Worm (Caenorhabditis elegans) whole organism, mixed stage, embryonic: Measurements from ENCODE around the gene ensh-1.
A peak's percentile ranks its signal among the peaks of the same experiment; 100 is the strongest.

Source experiments
- bed-3 ChIP-seq: fragments of 200-800 bp; sonication (Bioruptor generic); optimal IDR thresholded peaks from 3 replicates; lab custom pipeline; 2018; ENCODE audit warnings: mild to moderate bottlenecking, missing genetic modification characterization, moderate library complexity, missing compliant biosample characterization
- ceh-39 ChIP-seq: fragments of 150-350 bp; optimal IDR thresholded peaks from 2 replicates; lab custom pipeline; 2014; ENCODE audit warnings: missing biosample characterization, missing genetic modification characterization
- ceh-43 ChIP-seq: fragments of 200-800 bp; sonication (Bioruptor generic); optimal IDR thresholded peaks from 2 replicates; lab custom pipeline; 2018; ENCODE audit warnings: mild to moderate bottlenecking, missing genetic modification characterization, moderate library complexity, missing compliant biosample characterization
- ceh-83 ChIP-seq: fragments of 200-800 bp; sonication (Bioruptor generic); optimal IDR thresholded peaks from 2 replicates; lab custom pipeline; 2018; ENCODE audit warnings: mild to moderate bottlenecking, missing genetic modification characterization, missing compliant biosample characterization
- cnd-1 ChIP-seq: fragments of 200-800 bp; sonication (Bioruptor generic); optimal IDR thresholded peaks from 2 replicates; lab custom pipeline; 2018; ENCODE audit warnings: mild to moderate bottlenecking, missing genetic modification characterization, missing compliant biosample characterization
- drap-1 ChIP-seq: fragments of 200-800 bp; sonication (Bioruptor generic); optimal IDR thresholded peaks from 3 replicates; lab custom pipeline; 2018; ENCODE audit warnings: mild to moderate bottlenecking, missing genetic modification characterization, missing compliant biosample characterization
- elt-1 ChIP-seq: sonication (generic microtip); optimal IDR thresholded peaks from 2 replicates; lab custom pipeline; 2017; ENCODE audit warnings: missing genetic modification characterization, mild to moderate bottlenecking, missing compliant biosample characterization, antibody characterized with exemption, moderate library complexity, borderline replicate concordance; ENCODE audit not compliant: insufficient read depth
- elt-3 ChIP-seq: fragments of 150-350 bp; optimal IDR thresholded peaks from 2 replicates; lab custom pipeline; 2014; ENCODE audit warnings: missing biosample characterization, missing genetic modification characterization
- ham-2 ChIP-seq: fragments of 200-800 bp; sonication (Bioruptor generic); optimal IDR thresholded peaks from 2 replicates; lab custom pipeline; 2018; ENCODE audit warnings: mild to moderate bottlenecking, missing genetic modification characterization, missing compliant biosample characterization
- lin-32 ChIP-seq: fragments of 200-800 bp; sonication (Bioruptor generic); optimal IDR thresholded peaks from 2 replicates; lab custom pipeline; 2018; ENCODE audit warnings: mild to moderate bottlenecking, missing genetic modification characterization, missing compliant biosample characterization
- lsy-2 ChIP-seq: fragments of 150-350 bp; optimal IDR thresholded peaks from 2 replicates; lab custom pipeline; 2014; ENCODE audit warnings: missing biosample characterization, missing genetic modification characterization
- mab-5 ChIP-seq: fragments of 150-350 bp; optimal IDR thresholded peaks from 2 replicates; lab custom pipeline; 2014; ENCODE audit warnings: missing biosample characterization, missing genetic modification characterization
- mls-2 ChIP-seq: sonication (generic microtip); optimal IDR thresholded peaks from 2 replicates; lab custom pipeline; 2016; ENCODE audit warnings: mild to moderate bottlenecking, missing genetic modification characterization, moderate library complexity, missing compliant biosample characterization
- nhr-12 ChIP-seq: fragments of 150-350 bp; optimal IDR thresholded peaks from 2 replicates; lab custom pipeline; 2014; ENCODE audit warnings: missing biosample characterization, missing genetic modification characterization
- nhr-237 ChIP-seq: fragments of 150-350 bp; optimal IDR thresholded peaks from 2 replicates; lab custom pipeline; 2014; ENCODE audit warnings: missing biosample characterization, missing genetic modification characterization
- nhr-28 ChIP-seq: fragments of 150-350 bp; optimal IDR thresholded peaks from 2 replicates; lab custom pipeline; 2014; ENCODE audit warnings: missing biosample characterization, missing genetic modification characterization
- nhr-76 ChIP-seq: sonication (generic microtip); optimal IDR thresholded peaks from 2 replicates; lab custom pipeline; 2017; ENCODE audit warnings: missing biosample characterization, missing genetic modification characterization
- pha-4 ChIP-seq: fragments of 150-350 bp; optimal IDR thresholded peaks from 2 replicates; lab custom pipeline; 2018; ENCODE audit warnings: missing biosample characterization, missing genetic modification reagents, missing genetic modification characterization
- sem-2 ChIP-seq: fragments of 200-800 bp; sonication (Bioruptor generic); optimal IDR thresholded peaks from 2 replicates; lab custom pipeline; 2018; ENCODE audit warnings: mild to moderate bottlenecking, missing genetic modification characterization, missing compliant biosample characterization
- snpc-4 ChIP-seq: fragments of 150-350 bp; optimal IDR thresholded peaks from 2 replicates; lab custom pipeline; 2014; ENCODE audit warnings: missing biosample characterization, missing genetic modification characterization
- sptf-1 ChIP-seq: sonication (generic microtip); optimal IDR thresholded peaks from 2 replicates; lab custom pipeline; 2017; ENCODE audit warnings: mild to moderate bottlenecking, missing genetic modification characterization, moderate library complexity, missing compliant biosample characterization
- tbx-8 ChIP-seq: fragments of 200-800 bp; sonication (Bioruptor generic); optimal IDR thresholded peaks from 2 replicates; lab custom pipeline; 2018; ENCODE audit warnings: mild to moderate bottlenecking, missing genetic modification characterization, moderate library complexity, missing compliant biosample characterization
- unc-120 ChIP-seq: sonication (generic microtip); optimal IDR thresholded peaks from 2 replicates; lab custom pipeline; 2017; ENCODE audit warnings: missing genetic modification characterization, missing compliant biosample characterization; ENCODE audit not compliant: poor library complexity, severe bottlenecking
- unc-62 ChIP-seq: fragments of 150-350 bp; optimal IDR thresholded peaks from 2 replicates; lab custom pipeline; 2014; ENCODE audit warnings: missing biosample characterization, missing genetic modification reagents, missing genetic modification characterization
- zip-8 ChIP-seq: fragments of 150-350 bp; optimal IDR thresholded peaks from 2 replicates; lab custom pipeline; 2014; ENCODE audit warnings: missing biosample characterization, missing genetic modification characterization
- ztf-11 ChIP-seq: fragments of 150-350 bp; optimal IDR thresholded peaks from 2 replicates; lab custom pipeline; 2014; ENCODE audit warnings: missing biosample characterization, missing genetic modification characterization

Gene ensh-1

DNA sequence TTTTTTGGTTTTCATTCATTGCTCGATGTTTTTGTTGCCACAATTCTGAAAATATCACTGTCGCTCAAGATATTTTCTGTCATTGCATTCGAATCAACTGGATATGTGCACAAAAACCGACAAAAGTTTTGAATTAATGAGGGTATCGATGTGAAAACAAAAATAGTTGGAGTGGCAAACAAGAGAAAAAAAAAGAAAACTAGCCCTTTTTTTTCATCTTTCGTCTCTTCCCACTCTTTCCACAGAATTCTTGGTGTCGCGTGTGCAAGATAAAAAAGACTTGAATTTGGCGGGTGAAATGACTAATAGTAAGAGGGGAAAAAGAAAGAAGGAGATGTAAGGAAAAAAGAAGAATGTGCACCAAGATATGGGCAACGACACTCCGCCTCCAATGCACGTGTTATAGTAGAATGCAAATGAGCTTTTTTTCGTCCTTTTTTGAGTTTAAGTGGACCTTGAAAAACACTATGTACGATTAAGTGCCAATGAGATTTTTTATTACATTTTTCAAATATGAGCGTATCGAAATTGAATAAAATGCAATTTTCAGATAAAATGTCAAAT, 36.0 kb upstream of the ensh-1 start, which contains the start of the genes ubc-22 and ubc-21:
ubc-22 (minus strand) TSS at position 51 of the 564 bp plus-strand sequence.
ubc-21 (plus strand) TSS at position 514 of the 564 bp plus-strand sequence.
- TF ChIP-seq zip-8 (tag; lab: Kevin White, UChicago) (no peak), lsy-2 (no peak), mab-5 (tag; lab: Kevin White, UChicago) (no peak)

DNA sequence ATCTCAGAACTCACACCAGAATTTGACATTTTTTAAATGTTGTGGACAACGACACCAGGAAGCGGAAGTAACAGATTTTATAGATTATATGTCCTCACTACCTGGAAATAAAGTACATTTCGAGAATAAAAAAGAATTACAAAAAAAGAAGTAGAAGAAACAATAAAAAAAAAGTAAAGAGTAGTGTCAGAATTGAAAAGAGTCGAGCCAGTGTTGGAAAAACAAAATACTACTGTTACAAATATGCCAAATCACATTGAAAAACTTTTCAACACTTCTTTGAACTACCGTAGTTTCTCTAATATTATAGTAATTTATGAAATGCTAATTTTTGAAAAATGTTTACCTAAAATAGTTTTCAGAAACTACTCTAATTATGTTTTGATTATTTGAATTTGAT, 30.4 kb upstream of the ensh-1 start, which contains the start of gene C06E2.1:
C06E2.1 (minus strand) TSS at position 101 of the 400 bp plus-strand sequence.
- TF ChIP-seq ztf-11 (no peak), bed-3 (GFP tag; lab: Kevin White, UChicago) (no peak), sptf-1 (tag; lab: Kevin White, UChicago) (no peak), nhr-76 (tag; lab: Kevin White, UChicago) (no peak), elt-1 (tag; lab: Kevin White, UChicago) (no peak), mls-2 (tag; lab: Kevin White, UChicago) (no peak), unc-120 (tag; lab: Kevin White, UChicago) (no peak), nhr-237 (tag; lab: Kevin White, UChicago) (no peak)

DNA sequence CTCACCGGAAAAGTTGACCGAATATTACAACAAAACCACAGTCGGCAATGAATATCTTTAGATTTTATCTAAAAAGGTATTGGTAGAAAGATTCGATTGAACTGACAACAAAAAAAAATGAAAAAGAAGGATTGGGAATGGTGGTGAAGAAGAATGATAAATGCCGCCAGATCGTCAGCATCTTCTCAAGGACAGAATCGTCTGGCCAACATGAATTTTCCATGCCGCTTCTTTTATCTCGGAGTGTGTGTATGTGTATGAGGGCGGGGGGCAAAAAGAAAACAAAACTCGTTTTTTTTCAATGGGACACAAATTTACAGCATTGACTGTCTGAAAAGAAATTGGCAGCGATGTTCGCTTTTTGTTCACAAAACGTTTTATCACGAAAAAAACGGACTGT, 29.3 kb upstream of the ensh-1 start:
- no peak for TF ChIP-seq tbx-8 (GFP tag; lab: Kevin White, UChicago)
- TF ChIP-seq ham-2 (GFP tag; lab: Kevin White, UChicago), result no peak
- TF ChIP-seq lin-32 (GFP tag; lab: Kevin White, UChicago), result no peak
- no peak for TF ChIP-seq bed-3 (GFP tag; lab: Kevin White, UChicago)
- TF ChIP-seq nhr-12 (tag; lab: Kevin White, UChicago), result no peak
- TF ChIP-seq cnd-1 (tag; lab: Kevin White, UChicago), result no peak
- TF ChIP-seq ceh-43 (GFP tag; lab: Kevin White, UChicago), result no peak
- TF ChIP-seq ceh-39 (tag; lab: Kevin White, UChicago), result no peak
- no peak for TF ChIP-seq pha-4 (tag; lab: Kevin White, UChicago)
- no peak for TF ChIP-seq lsy-2
- TF ChIP-seq unc-120 (tag; lab: Kevin White, UChicago), result no peak
- TF ChIP-seq drap-1, result no peak
- TF ChIP-seq nhr-28, result no peak
- no peak for TF ChIP-seq elt-3 (tag; lab: Kevin White, UChicago)
- no peak for TF ChIP-seq ceh-83 (GFP tag; lab: Kevin White, UChicago)

DNA sequence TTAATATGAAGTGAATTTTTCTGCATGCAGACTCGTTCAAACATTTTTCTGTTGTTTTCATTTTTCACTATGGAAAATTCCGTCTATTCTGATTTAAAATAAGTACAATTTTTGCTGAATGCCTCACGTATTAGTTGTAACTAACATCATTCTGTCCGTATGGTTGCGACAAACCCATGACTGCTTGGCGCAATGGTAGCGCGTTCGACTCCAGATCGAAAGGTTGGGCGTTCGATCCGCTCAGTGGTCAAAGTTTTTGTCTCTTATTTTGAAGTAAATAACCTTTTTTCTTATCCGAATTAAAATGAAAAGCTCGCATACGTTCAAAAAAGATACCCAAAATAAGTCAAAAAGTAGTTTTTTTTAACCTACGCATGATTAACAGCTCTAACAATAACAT, 28.0 kb upstream of the ensh-1 start:
- TF ChIP-seq elt-1 (tag; lab: Kevin White, UChicago) (no peak), drap-1 (no peak), mab-5 (tag; lab: Kevin White, UChicago) (no peak), cnd-1 (tag; lab: Kevin White, UChicago) (no peak), unc-62 (GFP tag; lab: Kevin White, UChicago) (no peak), unc-120 (tag; lab: Kevin White, UChicago) (no peak), sptf-1 (tag; lab: Kevin White, UChicago) (no peak), mls-2 (tag; lab: Kevin White, UChicago) (no peak), sem-2 (no peak), lsy-2 (no peak), ham-2 (GFP tag; lab: Kevin White, UChicago) (no peak), ceh-43 (GFP tag; lab: Kevin White, UChicago) (no peak), ztf-11 (no peak), nhr-12 (tag; lab: Kevin White, UChicago) (no peak), elt-3 (tag; lab: Kevin White, UChicago) (no peak), snpc-4 (tag; lab: Kevin White, UChicago) (no peak), nhr-28 (no peak)
- TF ChIP-seq, all 35 proteins: peak for 0

DNA sequence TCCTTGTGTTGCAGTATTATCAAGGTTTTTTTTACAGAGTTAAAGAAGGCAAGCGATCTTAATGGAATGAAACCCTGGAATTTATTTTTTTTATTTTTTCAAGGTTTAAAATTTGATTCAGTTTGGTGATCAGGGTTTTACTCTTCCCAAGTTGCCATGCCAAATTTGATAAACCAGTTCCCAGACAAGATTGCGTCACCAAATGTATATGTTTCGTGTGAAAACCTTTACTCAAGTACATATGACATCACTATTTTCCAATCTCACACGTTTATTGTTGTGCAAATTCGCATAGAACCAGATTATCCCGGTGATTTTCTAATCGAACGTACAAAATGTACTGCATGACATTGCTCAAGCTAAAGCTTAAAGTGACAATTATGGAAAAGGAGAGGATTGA, 26.5 kb upstream of the ensh-1 start:
- TF ChIP-seq zip-8 (tag; lab: Kevin White, UChicago) (peak; percentile 89), drap-1 (no peak), elt-1 (tag; lab: Kevin White, UChicago) (no peak)
- TF ChIP-seq, all 35 proteins: peak for 1

DNA sequence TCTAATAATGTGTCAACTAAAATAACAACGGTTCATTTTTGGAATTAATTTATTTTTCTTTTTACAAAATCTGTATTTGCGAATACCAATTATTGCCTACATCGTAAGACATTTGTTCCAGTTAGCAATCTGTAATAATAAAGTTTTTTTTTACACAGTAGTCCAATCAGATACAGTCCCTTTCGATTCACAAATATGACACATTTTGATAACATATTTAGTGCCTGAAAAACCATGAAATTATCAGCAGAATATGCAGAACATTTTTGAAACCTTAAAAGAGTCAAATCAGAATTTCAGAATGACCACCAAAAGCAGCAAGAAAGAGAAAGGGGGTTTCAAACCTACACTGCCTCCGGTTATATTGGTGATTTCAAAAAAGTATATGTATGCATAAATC, 25.8 kb upstream of the ensh-1 start, which contains the start of gene C06E2.2:
C06E2.2 (plus strand) TSS at position 301 of the 400 bp plus-strand sequence.
- no peak for TF ChIP-seq ham-2 (GFP tag; lab: Kevin White, UChicago)
